Worm (Caenorhabditis elegans) whole organism, dauer: Measurements from ENCODE around the gene sod-1.
"Not testable (repeated sequence)": the region's sequence is repeated elsewhere in the genome, so short reads cannot be mapped to it uniquely, and the experiment has no call there.

Source experiments
- unc-62 ChIP-seq: sonication (generic microtip); optimal IDR thresholded peaks from 2 replicates; lab custom pipeline; 2017; ENCODE audit warnings: missing biosample characterization, missing genetic modification reagents, missing genetic modification characterization

Gene sod-1

ce11 chrII:6973501-6973900 lies at the start of gene sod-1:
Gene sod-1 (minus strand): TSS chrII:6973887.
- TF ChIP-seq unc-62 (GFP tag; lab: Kevin White, UChicago): no peak

ce11 chrII:7022370-7023001 lies 48.8 kb upstream of the sod-1 start, which contains the start of the genes lst-6 and lst-5:
Gene lst-6 (minus strand): TSS chrII:7022509.
Gene lst-5 (plus strand): TSS chrII:7022913.
- no peak for TF ChIP-seq unc-62 (GFP tag; lab: Kevin White, UChicago)

ce11 chrII:7012592-7012991 lies 38.9 kb upstream of the sod-1 start, which contains the start of gene sqv-7:
Gene sqv-7 (minus strand): TSS chrII:7012692.
- TF ChIP-seq unc-62 (GFP tag; lab: Kevin White, UChicago): no peak

ce11 chrII:7002956-7003357 lies 29.3 kb upstream of the sod-1 start:
- TF ChIP-seq unc-62 (GFP tag; lab: Kevin White, UChicago): no peak

- TF ChIP-seq unc-62 (GFP tag; lab: Kevin White, UChicago): no peak
Observed at ce11 chrII:6995583-6995982, 21.9 kb upstream of the sod-1 start.

DNA sequence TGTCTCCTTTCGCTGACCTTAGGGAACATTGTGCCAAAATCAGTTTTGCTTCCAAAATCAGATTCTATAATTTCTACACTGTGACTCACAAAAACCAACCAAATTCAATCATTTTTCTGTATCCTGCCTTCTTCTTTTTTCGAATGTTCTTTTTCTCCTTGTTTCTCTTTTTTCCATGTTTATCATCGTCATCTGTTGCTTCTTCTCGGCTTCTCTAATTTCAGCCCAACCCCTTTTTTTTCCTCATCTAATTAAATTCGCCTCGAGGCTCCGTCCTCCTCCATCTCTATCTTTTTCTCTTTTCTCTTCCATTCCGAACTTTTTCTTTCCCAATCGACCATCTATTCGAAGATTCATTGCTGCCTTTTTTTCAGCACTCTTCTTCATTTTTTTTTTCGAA lies 21.0 kb upstream of the sod-1 start, which contains the start of gene unc-104:
Gene unc-104 (plus strand): TSS at position 311 of the 400 bp plus-strand sequence.
- no peak for TF ChIP-seq unc-62 (GFP tag; lab: Kevin White, UChicago)

DNA sequence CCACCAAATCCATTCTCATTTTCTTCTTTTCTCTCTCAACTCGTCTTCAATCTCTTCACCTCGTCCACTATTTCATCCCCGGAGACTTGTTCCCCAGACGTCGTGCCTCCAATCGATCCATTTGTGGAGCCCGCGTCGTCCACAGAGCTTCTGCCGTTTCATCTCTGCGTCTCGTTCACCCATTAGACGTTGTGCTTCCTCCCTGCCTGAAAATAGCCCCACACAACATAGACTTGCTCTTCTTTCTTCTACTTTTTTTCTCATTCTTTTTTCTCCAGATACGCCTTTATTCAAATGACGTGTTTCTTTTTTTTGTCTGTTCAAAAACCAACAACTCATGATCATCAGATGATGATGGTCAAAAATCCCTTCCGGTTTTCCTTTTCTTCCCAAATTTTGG lies 19.3 kb upstream of the sod-1 start:
- TF ChIP-seq unc-62 (GFP tag; lab: Kevin White, UChicago): no peak

- no peak for TF ChIP-seq unc-62 (GFP tag; lab: Kevin White, UChicago)
Observed at ce11 chrII:6989830-6990287, 16.2 kb upstream of the sod-1 start, which contains the start of gene C15F1.1. Gene C15F1.1 (plus strand): TSS chrII:6989880.

DNA sequence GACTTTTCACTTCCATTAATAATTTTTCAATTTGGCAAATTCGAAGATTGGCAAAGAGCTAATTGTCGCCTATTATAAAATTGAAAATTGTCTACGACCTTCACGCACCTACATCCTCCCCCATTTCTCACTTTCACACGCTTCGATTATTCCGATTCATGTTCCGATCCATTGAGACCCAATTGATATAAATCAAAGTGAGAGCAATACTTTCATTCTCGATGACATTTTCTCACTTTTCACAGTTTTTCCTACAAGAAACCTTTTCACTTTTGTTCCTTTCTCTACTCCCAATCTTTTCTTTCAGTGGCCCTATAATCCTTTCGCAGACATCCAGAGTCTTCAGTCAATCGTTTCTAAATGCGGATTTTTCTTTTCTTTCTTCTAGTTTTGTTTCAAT lies 6.0 kb upstream of the sod-1 start, which contains the start of gene C15F1.2:
Gene C15F1.2 (plus strand): TSS at position 308 of the 400 bp plus-strand sequence.
- no peak for TF ChIP-seq unc-62 (GFP tag; lab: Kevin White, UChicago)

DNA sequence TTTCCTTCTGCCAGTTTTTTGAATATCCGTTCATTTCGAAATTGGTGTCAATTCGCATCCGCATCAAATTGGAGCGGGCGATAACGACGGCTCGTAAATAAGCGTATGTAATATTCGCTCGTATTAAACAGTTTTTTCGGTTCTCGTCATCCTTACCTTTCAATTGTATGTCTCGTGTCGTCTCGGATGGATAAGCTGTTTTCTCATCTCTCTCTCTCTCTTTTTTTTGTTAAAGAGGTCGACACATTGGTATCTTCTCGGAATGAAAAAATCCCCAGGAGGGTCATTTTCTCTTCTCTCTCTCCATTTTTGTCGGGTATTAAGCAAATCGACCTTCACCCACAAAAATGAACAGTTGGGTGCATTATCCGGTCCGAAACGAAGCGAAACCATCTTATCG lies 5.2 kb upstream of the sod-1 start:
- TF ChIP-seq unc-62 (GFP tag; lab: Kevin White, UChicago): no peak

DNA sequence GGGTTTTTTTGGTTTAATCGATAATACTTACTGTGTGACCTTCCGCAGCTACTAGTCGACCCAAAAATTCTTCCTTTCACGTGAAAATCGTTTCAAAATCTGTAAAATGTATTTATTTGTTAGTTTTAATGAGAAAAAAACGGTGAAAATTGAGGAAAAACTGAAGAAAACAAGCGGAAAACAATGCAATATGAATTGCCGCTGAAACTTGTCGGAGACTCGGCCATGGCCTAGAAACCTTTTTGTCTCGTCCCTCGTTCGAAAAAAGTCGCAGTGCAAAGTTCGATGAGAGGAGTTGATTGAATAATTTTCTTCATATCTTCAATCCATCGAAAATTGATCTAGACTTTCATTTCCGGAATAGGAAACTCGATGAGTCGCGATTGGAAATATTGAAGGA lies 4.0 kb upstream of the sod-1 start, which contains the start of gene C15F1.8:
Gene C15F1.8 (minus strand): TSS at position 101 of the 400 bp plus-strand sequence.
- not testable (repeated sequence) for TF ChIP-seq unc-62 (GFP tag; lab: Kevin White, UChicago)

ce11 chrII:6975725-6976124 lies 2.0 kb upstream of the sod-1 start:
- no peak for TF ChIP-seq unc-62 (GFP tag; lab: Kevin White, UChicago)

- TF ChIP-seq unc-62 (GFP tag; lab: Kevin White, UChicago): no peak
Observed at ce11 chrII:6974011-6974410, 324 bp upstream of the sod-1 start.

ce11 chrII:6972185-6972737 lies 1.4 kb downstream of the sod-1 start, which contains the start of gene art-1:
Gene art-1 (minus strand): TSS chrII:6972235.
- TF ChIP-seq unc-62 (GFP tag; lab: Kevin White, UChicago): no peak

- TF ChIP-seq unc-62 (GFP tag; lab: Kevin White, UChicago): no peak
Observed at ce11 chrII:6970515-6970914, 3.2 kb downstream of the sod-1 start, which contains the start of gene C15F1.5. Gene C15F1.5 (minus strand): TSS chrII:6970615.

DNA sequence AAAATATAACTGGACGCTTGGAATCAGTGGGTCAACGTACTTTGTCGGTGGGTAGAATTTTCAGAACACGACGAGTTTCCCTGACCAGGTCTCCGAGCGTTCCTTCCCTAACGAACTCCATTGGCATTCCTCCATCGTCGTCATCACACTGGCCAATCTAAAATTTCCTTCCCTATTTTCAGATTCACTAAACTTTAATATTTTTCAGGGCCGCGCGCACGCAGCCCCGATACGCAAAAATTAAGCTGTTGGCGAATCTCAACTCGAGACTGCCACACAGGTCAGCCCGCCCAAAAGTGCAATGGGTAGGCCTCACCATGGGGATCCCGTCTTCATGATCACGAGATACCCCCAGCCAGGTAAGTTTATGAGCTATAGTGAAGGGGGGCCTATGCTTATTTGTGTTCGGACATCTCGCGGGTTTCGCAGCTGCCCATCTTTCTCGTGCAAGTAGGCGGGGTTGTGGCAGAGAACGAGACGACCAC lies 5.5 kb downstream of the sod-1 start:
- TF ChIP-seq unc-62 (GFP tag; lab: Kevin White, UChicago): no peak
